Fruit fly (Drosophila melanogaster) whole organism, adult: ENCODE measurements around the gene CG8003.

Source experiments
- CG12768 ChIP-seq: fragments of 200-800 bp; sonication (Bioruptor generic); optimal IDR thresholded peaks from 2 replicates; lab custom pipeline; 2017; ENCODE audit warnings: missing biosample characterization, missing genetic modification characterization, mild to moderate bottlenecking, moderate library complexity, missing genetic modification reagents
- CG5204 ChIP-seq: fragments of 200-800 bp; sonication (Bioruptor generic); optimal IDR thresholded peaks from 2 replicates; lab custom pipeline; 2016; ENCODE audit warnings: missing biosample characterization, missing genetic modification characterization
- Crg-1 ChIP-seq: fragments of 200-800 bp; sonication (Bioruptor generic); optimal IDR thresholded peaks from 2 replicates; lab custom pipeline; 2016; ENCODE audit warnings: missing biosample characterization, missing genetic modification characterization
- Mnt ChIP-seq: fragments of 200-800 bp; sonication (Bioruptor generic); optimal IDR thresholded peaks from 2 replicates; lab custom pipeline; 2016; ENCODE audit warnings: missing biosample characterization, mild to moderate bottlenecking, missing genetic modification characterization
- bab1 ChIP-seq: fragments of 200-800 bp; sonication (Bioruptor generic); optimal IDR thresholded peaks from 3 replicates; lab custom pipeline; 2019; ENCODE audit warnings: missing biosample characterization, mild to moderate bottlenecking, missing genetic modification characterization, moderate library complexity
- cic ChIP-seq: fragments of 200-800 bp; sonication (Bioruptor generic); optimal IDR thresholded peaks from 2 replicates; lab custom pipeline; 2017; ENCODE audit warnings: missing biosample characterization, mild to moderate bottlenecking, missing genetic modification characterization, moderate library complexity
- pad ChIP-seq: fragments of 200-800 bp; sonication (Bioruptor generic); optimal IDR thresholded peaks from 3 replicates; lab custom pipeline; 2017; ENCODE audit warnings: missing biosample characterization, missing genetic modification characterization, mild to moderate bottlenecking, moderate library complexity, missing genetic modification reagents
- toe ChIP-seq: fragments of 200-800 bp; sonication (Bioruptor generic); optimal IDR thresholded peaks from 2 replicates; lab custom pipeline; 2016; ENCODE audit warnings: missing biosample characterization, missing genetic modification characterization

dm6 chr3L:10690904-10691408, 29.7 kb downstream of the CG8003 start, which contains the start of gene CG11811:
- no peak for TF ChIP-seq toe (GFP tag; lab: Kevin White, UChicago)
- no peak for TF ChIP-seq CG5204
- no peak for TF ChIP-seq pad
- TF ChIP-seq bab1 (GFP tag; lab: Kevin White, UChicago) = peak; percentile 26
- peak; percentile 33 for TF ChIP-seq cic (GFP tag; lab: Kevin White, UChicago)
- no peak for TF ChIP-seq CG12768 (GFP tag; lab: Kevin White, UChicago)
- TF ChIP-seq Crg-1 (GFP tag; lab: Kevin White, UChicago) = no peak
- TF ChIP-seq Mnt (GFP tag; lab: Kevin White, UChicago) = peak; percentile 33
